Fruit fly (Drosophila melanogaster) S2 (cell line): Measurements from ENCODE around the gene Sgs8.

Experiments used
- CG8478 ChIP-seq: fragments of >200 bp; optimal IDR thresholded peaks from 2 replicates; lab custom pipeline; 2018
- CTCF ChIP-seq, 2 experiments: fragments of >200 bp; optimal IDR thresholded peaks; 2 replicates each; lab custom pipeline; 2018

DNA sequence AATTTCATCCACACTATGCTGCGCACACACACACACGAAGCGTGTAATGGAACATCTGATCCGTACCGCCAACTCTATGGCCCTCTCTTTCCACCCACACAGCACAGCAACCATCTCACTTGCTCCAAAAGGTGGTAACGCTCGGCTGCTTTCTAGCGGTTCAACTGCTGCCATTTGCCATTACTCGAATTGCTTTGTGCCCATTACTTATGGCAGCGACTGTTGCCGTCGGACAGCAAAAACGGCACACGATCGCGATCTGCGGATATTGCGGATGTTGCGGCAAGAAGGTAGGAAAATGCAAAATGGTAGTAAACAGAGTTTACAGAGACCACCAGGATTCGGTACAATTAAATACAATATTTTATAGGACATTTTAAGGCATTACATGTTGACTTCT is 45.6 kb upstream of the Sgs8 start:
- TF ChIP-seq CG8478 (lab: Kevin White, UChicago) (no peak), CTCF (optimal IDR thresholded peaks at IDR 0.05; lab: Kevin White, UChicago) (peak in 1 of 2 experiments; percentile 15)
